Fruit fly (Drosophila melanogaster) whole organism, adult: ENCODE results near the gene CG32639.

Source experiments
- CG11617 ChIP-seq: fragments of 200-800 bp; sonication (Bioruptor generic); optimal IDR thresholded peaks from 2 replicates; lab custom pipeline; 2017; ENCODE audit warnings: mild to moderate bottlenecking, missing biosample characterization, missing genetic modification reagents, missing genetic modification characterization
- CG12768 ChIP-seq: fragments of 200-800 bp; sonication (Bioruptor generic); optimal IDR thresholded peaks from 2 replicates; lab custom pipeline; 2017; ENCODE audit warnings: missing biosample characterization, missing genetic modification characterization, mild to moderate bottlenecking, moderate library complexity, missing genetic modification reagents
- CG14711 ChIP-seq: fragments of 200-800 bp; sonication (Bioruptor generic); optimal IDR thresholded peaks from 2 replicates; lab custom pipeline; 2018; ENCODE audit warnings: missing biosample characterization, mild to moderate bottlenecking, missing genetic modification characterization, moderate library complexity
- CG1620 ChIP-seq: fragments of 200-800 bp; sonication (Bioruptor generic); optimal IDR thresholded peaks from 2 replicates; lab custom pipeline; 2016; ENCODE audit warnings: missing biosample characterization, missing genetic modification characterization
- CG33017 ChIP-seq: fragments of 200-800 bp; sonication (Bioruptor generic); optimal IDR thresholded peaks from 2 replicates; lab custom pipeline; 2018; ENCODE audit warnings: missing biosample characterization, mild to moderate bottlenecking, missing genetic modification characterization, moderate library complexity
- CG5204 ChIP-seq: fragments of 200-800 bp; sonication (Bioruptor generic); optimal IDR thresholded peaks from 2 replicates; lab custom pipeline; 2016; ENCODE audit warnings: missing biosample characterization, missing genetic modification characterization
- CG7045 ChIP-seq: fragments of 200-800 bp; sonication (Bioruptor generic); optimal IDR thresholded peaks from 2 replicates; lab custom pipeline; 2017; ENCODE audit warnings: missing biosample characterization, mild to moderate bottlenecking, missing genetic modification characterization
- CG7101 ChIP-seq: fragments of 200-800 bp; sonication (Bioruptor generic); optimal IDR thresholded peaks from 2 replicates; lab custom pipeline; 2018; ENCODE audit warnings: missing biosample characterization, mild to moderate bottlenecking, missing genetic modification characterization, moderate library complexity
- Clk ChIP-seq: fragments of 200-800 bp; sonication (Bioruptor generic); optimal IDR thresholded peaks from 2 replicates; lab custom pipeline; 2017; ENCODE audit warnings: missing biosample characterization, missing genetic modification characterization
- Crg-1 ChIP-seq: fragments of 200-800 bp; sonication (Bioruptor generic); optimal IDR thresholded peaks from 2 replicates; lab custom pipeline; 2016; ENCODE audit warnings: missing biosample characterization, missing genetic modification characterization
- Hr96 ChIP-seq: fragments of 200-800 bp; sonication (Bioruptor generic); optimal IDR thresholded peaks from 2 replicates; lab custom pipeline; 2016; ENCODE audit warnings: missing biosample characterization, missing genetic modification characterization
- Mnt ChIP-seq: fragments of 200-800 bp; sonication (Bioruptor generic); optimal IDR thresholded peaks from 2 replicates; lab custom pipeline; 2016; ENCODE audit warnings: missing biosample characterization, mild to moderate bottlenecking, missing genetic modification characterization
- bab1 ChIP-seq: fragments of 200-800 bp; sonication (Bioruptor generic); optimal IDR thresholded peaks from 3 replicates; lab custom pipeline; 2019; ENCODE audit warnings: missing biosample characterization, mild to moderate bottlenecking, missing genetic modification characterization, moderate library complexity
- cic ChIP-seq: fragments of 200-800 bp; sonication (Bioruptor generic); optimal IDR thresholded peaks from 2 replicates; lab custom pipeline; 2017; ENCODE audit warnings: missing biosample characterization, mild to moderate bottlenecking, missing genetic modification characterization, moderate library complexity
- cnc ChIP-seq, 2 experiments: fragments of >200 bp; optimal IDR thresholded peaks; 2 replicates each; lab custom pipeline; 2017
- kay ChIP-seq: fragments of 200-800 bp; sonication (Bioruptor generic); peaks from one replicate; lab custom pipeline; 2016; ENCODE audit warnings: missing biosample characterization, missing genetic modification characterization, borderline replicate concordance
- ovo ChIP-seq: fragments of 200-800 bp; sonication (Bioruptor generic); optimal IDR thresholded peaks from 2 replicates; lab custom pipeline; 2016; ENCODE audit warnings: missing biosample characterization, missing genetic modification characterization
- pad ChIP-seq: fragments of 200-800 bp; sonication (Bioruptor generic); optimal IDR thresholded peaks from 3 replicates; lab custom pipeline; 2017; ENCODE audit warnings: missing biosample characterization, missing genetic modification characterization, mild to moderate bottlenecking, moderate library complexity, missing genetic modification reagents
- tj ChIP-seq: fragments of 200-800 bp; sonication (Bioruptor generic); optimal IDR thresholded peaks from 3 replicates; lab custom pipeline; 2017; ENCODE audit warnings: missing biosample characterization, mild to moderate bottlenecking, missing genetic modification characterization, moderate library complexity
- toe ChIP-seq: fragments of 200-800 bp; sonication (Bioruptor generic); optimal IDR thresholded peaks from 2 replicates; lab custom pipeline; 2016; ENCODE audit warnings: missing biosample characterization, missing genetic modification characterization

Gene CG32639

DNA sequence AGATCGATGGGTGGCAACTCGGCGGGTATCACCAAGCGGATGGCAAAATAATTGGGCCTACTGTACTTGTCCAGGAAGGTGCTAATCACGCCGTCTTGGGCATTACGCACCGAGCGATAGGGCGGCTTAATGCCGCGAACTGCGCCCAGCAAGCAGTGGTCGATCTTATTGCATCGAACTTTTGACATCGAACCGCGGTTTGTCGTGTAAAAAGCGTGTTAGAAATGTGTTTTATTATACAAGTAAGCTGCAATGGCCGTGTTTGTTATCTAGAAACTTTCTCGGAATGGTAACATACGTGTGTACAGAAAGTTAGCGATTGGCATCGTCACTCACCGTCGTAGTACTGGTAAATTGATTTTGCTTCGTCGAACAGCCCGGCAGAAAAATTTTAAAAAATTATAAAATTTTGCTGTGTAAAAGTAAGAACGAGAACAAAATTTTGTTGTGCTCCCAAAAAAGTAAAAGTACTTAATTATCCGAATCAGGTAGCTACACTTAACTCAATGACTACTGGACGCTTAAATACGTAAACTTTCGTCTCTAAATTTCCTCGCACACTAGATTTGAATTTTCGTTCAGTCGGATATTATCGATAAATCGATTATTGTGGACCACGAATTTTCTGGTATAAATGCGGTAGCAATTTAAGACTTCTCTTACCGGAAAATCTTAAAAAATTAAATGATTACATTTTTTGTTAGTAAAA lies 21.8 kb upstream of the CG32639 start, which contains the start of the genes mew and CG15742:
Gene mew, minus strand, starts transcription at position 443 of the 709 bp plus-strand sequence.
Gene CG15742, minus strand, starts transcription at position 448 of the 709 bp plus-strand sequence.
- TF ChIP-seq CG7045 (no peak), kay (GFP tag; lab: Kevin White, UChicago) (peak; percentile 24), pad (GFP tag; lab: Kevin White, UChicago) (no peak)

DNA sequence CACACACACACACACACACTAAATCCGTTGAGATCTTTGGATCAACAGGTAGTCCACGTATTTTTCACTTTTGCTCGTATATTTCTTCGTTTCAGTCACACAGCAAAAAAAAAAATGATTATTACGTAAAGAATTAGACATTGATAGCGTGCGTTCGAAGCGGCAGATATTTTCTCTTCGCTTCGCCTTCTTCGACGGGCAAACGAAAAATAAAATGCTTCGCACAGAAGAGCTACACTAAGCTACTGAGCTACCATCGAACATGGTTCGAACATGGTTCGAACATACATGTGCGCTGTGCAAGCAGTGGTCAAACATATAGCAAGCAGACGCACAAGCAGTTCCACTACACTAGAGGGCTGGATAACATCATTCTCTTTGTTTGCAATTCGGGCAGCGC lies 20.6 kb upstream of the CG32639 start:
- TF ChIP-seq Mnt (GFP tag; lab: Kevin White, UChicago) (peak; percentile 42), toe (GFP tag; lab: Kevin White, UChicago) (no peak), pad (GFP tag; lab: Kevin White, UChicago) (peak; percentile 16), Clk (GFP tag; lab: Kevin White, UChicago) (no peak), Crg-1 (GFP tag; lab: Kevin White, UChicago) (no peak), kay (GFP tag; lab: Kevin White, UChicago) (no peak), ovo (GFP tag; lab: Kevin White, UChicago) (no peak), CG7045 (no peak), CG33017 (tag; lab: Kevin White, UChicago) (no peak), CG7101 (tag; lab: Kevin White, UChicago) (peak; percentile 3), tj (GFP tag; lab: Kevin White, UChicago) (peak; percentile 49), cic (GFP tag; lab: Kevin White, UChicago) (no peak), CG11617 (GFP tag; lab: Kevin White, UChicago) (no peak), bab1 (GFP tag; lab: Kevin White, UChicago) (peak; percentile 12), CG12768 (GFP tag; lab: Kevin White, UChicago) (no peak), CG1620 (GFP tag; lab: Kevin White, UChicago) (no peak), cnc (optimal IDR thresholded peaks at IDR 0.05; lab: Kevin White, UChicago) (no peak), Hr96 (no peak), CG14711 (tag; lab: Kevin White, UChicago) (no peak), CG5204 (GFP tag; lab: Kevin White, UChicago) (no peak)

DNA sequence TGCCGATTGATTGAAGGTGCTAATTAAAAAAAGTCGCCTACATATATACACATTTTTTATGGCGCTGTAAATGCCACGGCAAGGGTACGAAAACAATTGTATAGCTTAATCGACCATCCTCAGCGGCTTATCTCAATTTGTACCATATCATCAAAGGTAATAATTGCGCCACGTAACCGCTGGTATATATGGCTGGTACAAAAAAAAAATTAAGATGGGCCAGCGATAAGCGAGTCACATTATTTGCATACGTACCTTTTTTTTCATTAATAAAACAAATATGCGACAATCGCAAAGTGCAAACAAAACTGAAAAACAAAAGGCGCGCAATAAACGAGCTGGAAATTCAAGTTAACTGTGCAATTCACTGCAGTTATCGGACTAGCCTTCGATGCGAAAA lies 18.1 kb upstream of the CG32639 start:
- TF ChIP-seq CG7045 (peak; percentile 41), CG12768 (GFP tag; lab: Kevin White, UChicago) (peak; percentile 75), cic (GFP tag; lab: Kevin White, UChicago) (peak; percentile 83), cnc (optimal IDR thresholded peaks at IDR 0.05; lab: Kevin White, UChicago) (no peak), CG5204 (GFP tag; lab: Kevin White, UChicago) (no peak), kay (GFP tag; lab: Kevin White, UChicago) (no peak), CG11617 (GFP tag; lab: Kevin White, UChicago) (peak; percentile 69), tj (GFP tag; lab: Kevin White, UChicago) (peak; percentile 90), CG1620 (GFP tag; lab: Kevin White, UChicago) (no peak), bab1 (GFP tag; lab: Kevin White, UChicago) (no peak), toe (GFP tag; lab: Kevin White, UChicago) (no peak), Crg-1 (GFP tag; lab: Kevin White, UChicago) (no peak), Clk (GFP tag; lab: Kevin White, UChicago) (no peak), CG14711 (tag; lab: Kevin White, UChicago) (peak; percentile 55), CG33017 (tag; lab: Kevin White, UChicago) (peak; percentile 70), ovo (GFP tag; lab: Kevin White, UChicago) (peak; percentile 64), CG7101 (tag; lab: Kevin White, UChicago) (peak; percentile 79), Mnt (GFP tag; lab: Kevin White, UChicago) (peak; percentile 72), Hr96 (no peak), pad (GFP tag; lab: Kevin White, UChicago) (peak; percentile 47)

DNA sequence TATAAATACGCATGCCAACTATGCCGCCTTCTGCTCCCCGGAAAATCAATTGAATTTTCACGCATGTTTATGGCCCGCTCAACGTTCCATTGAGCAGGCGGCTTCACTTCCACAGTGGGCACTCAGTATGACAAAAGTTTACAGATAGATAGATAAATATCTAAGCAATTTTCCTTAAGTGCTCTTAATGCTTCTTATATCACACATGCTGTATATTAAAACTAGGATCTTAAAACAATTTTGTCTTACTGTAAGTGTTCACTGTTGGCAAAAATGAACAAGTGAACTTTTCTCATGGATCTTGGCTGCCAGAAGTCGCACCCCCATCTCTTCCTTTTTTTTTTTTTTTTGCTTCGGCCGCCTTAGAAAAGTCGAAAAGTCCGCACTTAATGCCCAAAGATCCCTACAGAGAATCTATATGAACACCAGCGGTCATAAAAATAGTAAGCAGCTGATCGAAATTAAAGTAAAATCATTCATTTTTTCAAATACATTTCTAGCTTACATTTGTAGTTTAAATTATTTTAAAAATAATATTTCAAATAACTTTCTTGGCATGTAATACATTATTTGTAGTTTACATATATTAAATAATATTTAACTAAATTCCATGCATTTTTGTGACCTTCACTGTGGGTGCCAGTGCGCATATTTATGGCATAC lies 16.8 kb upstream of the CG32639 start:
- TF ChIP-seq CG12768 (GFP tag; lab: Kevin White, UChicago) = no peak
- no peak for TF ChIP-seq CG7045
- TF ChIP-seq kay (GFP tag; lab: Kevin White, UChicago) = no peak
- no peak for TF ChIP-seq pad (GFP tag; lab: Kevin White, UChicago)
- TF ChIP-seq cic (GFP tag; lab: Kevin White, UChicago) = no peak
- no peak for TF ChIP-seq Mnt (GFP tag; lab: Kevin White, UChicago)
- TF ChIP-seq CG14711 (tag; lab: Kevin White, UChicago) = no peak
- TF ChIP-seq Hr96 = no peak
- no peak for TF ChIP-seq CG11617 (GFP tag; lab: Kevin White, UChicago)
- TF ChIP-seq tj (GFP tag; lab: Kevin White, UChicago) = no peak
- TF ChIP-seq CG33017 (tag; lab: Kevin White, UChicago) = no peak
- no peak for TF ChIP-seq CG5204 (GFP tag; lab: Kevin White, UChicago)
- TF ChIP-seq cnc (optimal IDR thresholded peaks at IDR 0.05; lab: Kevin White, UChicago) = no peak
- TF ChIP-seq Crg-1 (GFP tag; lab: Kevin White, UChicago) = no peak
- TF ChIP-seq CG7101 (tag; lab: Kevin White, UChicago) = no peak

DNA sequence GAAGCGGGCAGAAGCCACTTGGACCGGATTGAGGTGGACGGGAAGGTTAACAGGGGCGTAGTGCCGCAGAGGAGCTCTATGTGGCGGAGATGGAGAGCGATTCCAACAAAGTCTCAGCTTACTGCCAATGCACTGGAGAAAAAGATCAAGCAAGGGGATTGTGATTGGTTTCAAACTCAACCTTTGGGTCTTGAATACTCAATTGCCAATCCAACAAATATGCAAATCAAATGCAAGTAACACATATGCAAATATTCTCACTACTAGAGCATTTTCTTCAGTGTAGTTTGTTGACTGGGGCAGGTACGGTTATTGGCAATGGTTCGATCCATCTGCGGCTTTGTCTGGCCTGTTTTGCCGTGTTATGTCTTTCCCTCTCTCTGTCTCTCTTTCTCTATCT lies 14.9 kb upstream of the CG32639 start:
- TF ChIP-seq Crg-1 (GFP tag; lab: Kevin White, UChicago) = no peak
- TF ChIP-seq kay (GFP tag; lab: Kevin White, UChicago) = no peak
- no peak for TF ChIP-seq ovo (GFP tag; lab: Kevin White, UChicago)
